Worm (Caenorhabditis elegans) whole organism, young adult: ENCODE results near the gene F21C10.7.
A peak's percentile ranks its signal among the peaks of the same experiment; 100 is the strongest.

Experiments
- B0035.1 ChIP-seq: sonication (generic microtip); optimal IDR thresholded peaks from 2 replicates; lab custom pipeline; 2016; ENCODE audit warnings: missing genetic modification characterization, mild to moderate bottlenecking, missing compliant biosample characterization, missing genotype, missing genetic modification reagents
- B0336.3 ChIP-seq: fragments of 200-800 bp; sonication (Bioruptor generic); IDR thresholded peaks from 2 replicates; pipeline ENCODE4 v1.3.6; 2022; ENCODE audit warnings: missing genetic modification characterization, missing compliant biosample characterization
- C06A6.2 ChIP-seq: fragments of 200-800 bp; sonication (Bioruptor generic); conservative IDR thresholded peaks from 2 replicates; pipeline ENCODE4 v1.3.6; 2022; ENCODE audit warnings: missing genetic modification characterization, missing compliant biosample characterization
- F39B2.1 ChIP-seq: fragments of 200-800 bp; sonication (Bioruptor generic); IDR thresholded peaks from 2 replicates; pipeline ENCODE4 v1.3.6; 2022; ENCODE audit warnings: missing genetic modification reagents, missing genetic modification characterization, missing compliant biosample characterization
- F55B11.4 ChIP-seq: sonication (generic microtip); optimal IDR thresholded peaks from 2 replicates; lab custom pipeline; 2016; ENCODE audit warnings: missing compliant biosample characterization, missing genetic modification characterization, borderline replicate concordance; ENCODE audit not compliant: insufficient read depth
- T26A5.8 ChIP-seq: sonication (generic microtip); optimal IDR thresholded peaks from 2 replicates; lab custom pipeline; 2016; ENCODE audit warnings: missing genetic modification characterization, missing compliant biosample characterization
- Y95B8A.8 ChIP-seq: fragments of 200-800 bp; sonication (Bioruptor generic); IDR thresholded peaks from 2 replicates; pipeline ENCODE4 v1.3.6; 2022; ENCODE audit warnings: missing genetic modification reagents, missing genetic modification characterization, missing compliant biosample characterization
- ZK185.1 ChIP-seq: sonication (generic microtip); optimal IDR thresholded peaks from 2 replicates; lab custom pipeline; 2016; ENCODE audit warnings: mild to moderate bottlenecking, missing genetic modification characterization, missing compliant biosample characterization; ENCODE audit not compliant: poor library complexity, severe bottlenecking
- ama-1 ChIP-seq, 3 experiments: fragments of 150-350 bp in 1 of 3; sonication (generic microtip) in 2 of 3; optimal IDR thresholded peaks; 2 replicates each; lab custom pipeline; 2014 to 2018; ENCODE audit warnings: missing biosample characterization in 2 of 3, missing genetic modification characterization in 2 of 3, missing genetic modification reagents in 2 of 3
- atf-7 ChIP-seq: sonication (generic microtip); optimal IDR thresholded peaks from 2 replicates; lab custom pipeline; 2017; ENCODE audit warnings: mild to moderate bottlenecking, missing genetic modification characterization, missing compliant biosample characterization
- athp-1 ChIP-seq: sonication (generic microtip); optimal IDR thresholded peaks from 2 replicates; lab custom pipeline; 2017; ENCODE audit warnings: mild to moderate bottlenecking, missing genetic modification characterization, missing compliant biosample characterization
- ccch-3 ChIP-seq: fragments of 200-800 bp; sonication (Bioruptor generic); optimal IDR thresholded peaks from 2 replicates; lab custom pipeline; 2018; ENCODE audit warnings: mild to moderate bottlenecking, missing genetic modification characterization, missing compliant biosample characterization
- cebp-1 ChIP-seq, 2 experiments: fragments of 200-800 bp in 1 of 2; sonication (Bioruptor generic) in 1 of 2; sonication (generic microtip) in 1 of 2; IDR thresholded peaks in 1 of 2; optimal IDR thresholded peaks in 1 of 2; 2 replicates each; pipeline versions ENCODE4 v1.3.6 to Lab custom; 2017 to 2022; ENCODE audit warnings: missing compliant biosample characterization in 2 of 2, missing genetic modification characterization in 2 of 2, mild to moderate bottlenecking in 1 of 2, missing genetic modification reagents in 1 of 2, moderate library complexity in 1 of 2
- dpff-1 ChIP-seq: sonication (generic microtip); optimal IDR thresholded peaks from 2 replicates; lab custom pipeline; 2017; ENCODE audit warnings: mild to moderate bottlenecking, missing genetic modification characterization, missing compliant biosample characterization
- egrh-3 ChIP-seq: fragments of 200-800 bp; sonication (Bioruptor generic); IDR thresholded peaks from 2 replicates; pipeline ENCODE4 v1.3.6; 2022; ENCODE audit warnings: missing genetic modification reagents, missing genetic modification characterization, missing compliant biosample characterization
- hlh-12 ChIP-seq: sonication (generic microtip); optimal IDR thresholded peaks from 2 replicates; lab custom pipeline; 2016; ENCODE audit warnings: missing genetic modification characterization, missing compliant biosample characterization
- let-526 ChIP-seq: fragments of 200-800 bp; sonication (Bioruptor generic); IDR thresholded peaks from 2 replicates; pipeline ENCODE4 v1.3.6; 2022; ENCODE audit warnings: missing genetic modification reagents, missing genetic modification characterization, missing compliant biosample characterization
- lir-1 ChIP-seq: fragments of 200-800 bp; sonication (Bioruptor generic); conservative IDR thresholded peaks from 2 replicates; pipeline ENCODE4 v1.3.6; 2022; ENCODE audit warnings: missing genetic modification reagents, missing genetic modification characterization, missing compliant biosample characterization
- madf-8 ChIP-seq: fragments of 200-800 bp; sonication (Bioruptor generic); conservative IDR thresholded peaks from 2 replicates; pipeline ENCODE4 v1.3.6; 2022; ENCODE audit warnings: missing genetic modification reagents, missing genetic modification characterization, missing compliant biosample characterization
- mcd-1 ChIP-seq: fragments of 200-800 bp; sonication (Bioruptor generic); IDR thresholded peaks from 2 replicates; pipeline ENCODE4 v1.3.6; 2022; ENCODE audit warnings: missing genetic modification reagents, missing genetic modification characterization, missing compliant biosample characterization
- mel-28 ChIP-seq: sonication (generic microtip); optimal IDR thresholded peaks from 2 replicates; lab custom pipeline; 2016; ENCODE audit warnings: borderline replicate concordance, mild to moderate bottlenecking, missing genetic modification characterization, missing compliant biosample characterization
- nfya-2 ChIP-seq: fragments of 200-800 bp; sonication (Bioruptor generic); IDR thresholded peaks from 2 replicates; pipeline ENCODE4 v1.3.6; 2022; ENCODE audit warnings: missing genetic modification reagents, missing genetic modification characterization, missing compliant biosample characterization
- nfyb-1 ChIP-seq: fragments of 200-800 bp; sonication (Bioruptor generic); IDR thresholded peaks from 2 replicates; pipeline ENCODE4 v1.3.6; 2022; ENCODE audit warnings: missing genetic modification reagents, missing genetic modification characterization, missing compliant biosample characterization
- nhr-80 ChIP-seq: sonication (generic microtip); optimal IDR thresholded peaks from 2 replicates; lab custom pipeline; 2016; ENCODE audit warnings: missing genetic modification characterization, missing compliant biosample characterization
- pha-4 ChIP-seq: fragments of 150-350 bp; sonication (generic microtip); optimal IDR thresholded peaks from 2 replicates; lab custom pipeline; 2014; ENCODE audit warnings: missing biosample characterization, missing genetic modification reagents, missing genetic modification characterization
- xnd-1 ChIP-seq: sonication (generic microtip); optimal IDR thresholded peaks from 2 replicates; lab custom pipeline; 2016; ENCODE audit warnings: missing genotype, missing genetic modification reagents, missing genetic modification characterization, missing compliant biosample characterization
- zfh-2 ChIP-seq: fragments of 200-800 bp; sonication (Bioruptor generic); conservative IDR thresholded peaks from 2 replicates; pipeline ENCODE4 v1.3.6; 2022; ENCODE audit warnings: missing genetic modification reagents, missing genetic modification characterization, missing compliant biosample characterization
- zim-3 ChIP-seq: sonication (generic microtip); optimal IDR thresholded peaks from 2 replicates; lab custom pipeline; 2017; ENCODE audit warnings: mild to moderate bottlenecking, missing genetic modification characterization, moderate library complexity, missing compliant biosample characterization

F21C10.7 gene

DNA sequence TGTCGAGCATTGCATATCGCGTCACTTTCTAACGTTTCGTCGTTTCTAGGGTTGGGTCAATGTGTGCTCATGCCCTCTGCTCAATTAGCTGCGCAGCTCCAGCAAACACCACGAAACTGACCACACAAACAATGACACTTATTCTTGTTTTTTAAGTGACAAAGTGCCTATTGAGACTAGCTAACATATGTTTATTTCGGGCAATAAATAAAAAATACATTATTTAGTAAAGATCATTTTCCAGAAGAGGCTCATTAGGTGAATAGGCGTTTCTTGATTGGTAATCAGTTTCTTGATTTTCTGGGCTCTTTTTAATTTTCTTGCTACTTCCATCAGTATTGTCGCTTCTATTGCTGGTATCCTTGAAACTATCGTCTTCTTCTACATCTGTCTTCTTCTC lies 42.9 kb upstream of the F21C10.7 start, which contains the start of gene T27E4.5:
TSS of gene T27E4.5 (minus strand) at position 101 of the 400 bp plus-strand sequence.
- TF ChIP-seq F39B2.1 (GFP tag; lab: Robert Waterston, UW) (no peak), dpff-1 (tag; lab: Kevin White, UChicago) (no peak), nhr-80 (tag; lab: Kevin White, UChicago) (no peak), T26A5.8 (no peak), mcd-1 (GFP tag; lab: Robert Waterston, UW) (no peak), atf-7 (tag; lab: Kevin White, UChicago) (no peak), Y95B8A.8 (GFP tag; lab: Robert Waterston, UW) (no peak), zim-3 (tag; lab: Kevin White, UChicago) (no peak), F55B11.4 (tag; lab: Kevin White, UChicago) (no peak), xnd-1 (tag; lab: Kevin White, UChicago) (no peak), nfyb-1 (GFP tag; lab: Robert Waterston, UW) (no peak), zfh-2 (GFP tag; lab: Robert Waterston, UW) (no peak)

ce11 chrV:9073322-9074038 lies 39.1 kb upstream of the F21C10.7 start, which contains the start of gene oac-50:
oac-50 (minus strand) TSS chrV:9073540.
- TF ChIP-seq cebp-1 (GFP tag; IDR thresholded peaks at IDR 0.05; lab: Robert Waterston, UW) (no peak), cebp-1 (tag; optimal IDR thresholded peaks at IDR 0.05; lab: Kevin White, UChicago) (peak; percentile 18), B0035.1 (tag; lab: Kevin White, UChicago) (no peak), lir-1 (GFP tag; lab: Robert Waterston, UW) (no peak), mel-28 (tag; lab: Kevin White, UChicago) (no peak)
- TF ChIP-seq, all 124 proteins: peak for 1

ce11 chrV:9074360-9074834 lies 38.2 kb upstream of the F21C10.7 start:
- TF ChIP-seq ZK185.1 (tag; lab: Kevin White, UChicago) (peak; percentile 11), pha-4 (tag; lab: Kevin White, UChicago) (peak; percentile 12), hlh-12 (no peak), cebp-1 (GFP tag; IDR thresholded peaks at IDR 0.05; lab: Robert Waterston, UW) (0 out of 2 replicates have a peak, but pooled peaks have one; percentile 26), cebp-1 (tag; optimal IDR thresholded peaks at IDR 0.05; lab: Kevin White, UChicago) (peak; percentile 32), ama-1 (optimal IDR thresholded peaks at IDR 0.05; lab: Kevin White, UChicago) (peak; percentile 69), ama-1 (GFP tag; optimal IDR thresholded peaks at IDR 0.05; lab: Kevin White, UChicago) (no peak), nhr-80 (tag; lab: Kevin White, UChicago) (peak; percentile 64), zim-3 (tag; lab: Kevin White, UChicago) (no peak), B0336.3 (GFP tag; lab: Robert Waterston, UW) (peak; percentile 37; the same call in 1 of the 2 replicates), athp-1 (tag; lab: Kevin White, UChicago) (no peak)

DNA sequence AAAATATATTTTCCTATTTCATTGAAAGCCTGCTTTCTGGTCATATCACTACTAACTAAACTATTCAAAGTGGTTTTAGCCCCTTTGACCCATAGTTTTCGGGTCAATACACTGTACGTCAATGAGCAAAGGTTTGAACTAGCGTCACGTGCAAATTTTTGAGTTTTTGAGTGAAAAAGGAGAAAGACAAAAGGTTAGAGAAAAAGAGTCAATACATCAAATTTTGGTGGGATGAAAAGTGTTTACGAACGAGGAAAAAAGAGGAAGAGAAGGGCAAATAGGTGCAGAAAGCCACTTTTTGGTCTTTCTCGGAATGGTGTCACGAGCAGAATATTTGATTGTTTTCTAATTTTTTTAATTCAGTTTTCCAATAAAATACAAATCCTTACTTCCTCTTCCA lies 36.7 kb upstream of the F21C10.7 start:
- TF ChIP-seq madf-8 (GFP tag; lab: Robert Waterston, UW) (no peak), let-526 (GFP tag; lab: Robert Waterston, UW) (no peak), C06A6.2 (GFP tag; lab: Robert Waterston, UW) (no peak), nfya-2 (GFP tag; lab: Robert Waterston, UW) (no peak), ccch-3 (GFP tag; lab: Kevin White, UChicago) (no peak)

DNA sequence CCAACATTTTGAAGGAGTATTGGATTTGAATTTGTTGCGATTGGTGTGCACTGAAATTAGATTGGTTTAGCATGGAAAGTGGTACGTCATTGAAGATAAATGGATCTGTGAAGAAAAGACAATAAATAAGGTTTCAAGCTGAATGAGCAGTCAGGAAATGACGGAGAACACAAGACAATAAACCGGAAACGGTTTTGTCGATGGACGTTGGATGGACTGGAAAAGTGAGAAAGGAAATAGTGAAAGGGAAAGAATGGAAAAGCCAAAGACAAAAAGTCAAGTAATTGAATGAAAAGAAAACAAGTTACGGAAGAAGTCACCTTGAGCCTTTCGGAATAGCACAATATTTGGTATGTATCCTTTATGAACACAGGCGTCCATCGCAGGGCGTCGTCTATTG lies 36.3 kb upstream of the F21C10.7 start, which contains the start of gene T27E4.7:
TSS of gene T27E4.7 (minus strand) at position 50 of the 400 bp plus-strand sequence.
- TF ChIP-seq egrh-3 (GFP tag; lab: Robert Waterston, UW), result no peak
